Worm (Caenorhabditis elegans) whole organism, L2 larva: ENCODE measurements around the gene R07B1.5.

Experiments used
- Y55F3AM.14 ChIP-seq: fragments of 200-800 bp; sonication (Bioruptor generic); optimal IDR thresholded peaks from 2 replicates; lab custom pipeline; 2018; ENCODE audit warnings: mild to moderate bottlenecking, missing genetic modification characterization, missing compliant biosample characterization
- elt-1 ChIP-seq: fragments of 150-350 bp; optimal IDR thresholded peaks from 2 replicates; lab custom pipeline; 2014; ENCODE audit warnings: missing biosample characterization, missing genetic modification characterization
- fos-1 ChIP-seq: fragments of 150-350 bp; optimal IDR thresholded peaks from 2 replicates; lab custom pipeline; 2014; ENCODE audit warnings: missing biosample characterization, missing genetic modification characterization
- nhr-77 ChIP-seq: fragments of 150-350 bp; optimal IDR thresholded peaks from 2 replicates; lab custom pipeline; 2014; ENCODE audit warnings: missing biosample characterization, missing genetic modification characterization
- unc-62 ChIP-seq: fragments of 150-350 bp; optimal IDR thresholded peaks from 2 replicates; lab custom pipeline; 2014; ENCODE audit warnings: missing biosample characterization, missing genetic modification reagents, missing genetic modification characterization
- ztf-11 ChIP-seq: sonication (generic microtip); optimal IDR thresholded peaks from 2 replicates; lab custom pipeline; 2017; ENCODE audit warnings: missing biosample characterization, missing genetic modification characterization

- TF ChIP-seq elt-1 (tag; lab: Kevin White, UChicago) (no peak), unc-62 (GFP tag; lab: Kevin White, UChicago) (no peak), Y55F3AM.14 (no peak), nhr-77 (tag; lab: Kevin White, UChicago) (no peak), ztf-11 (tag; lab: Kevin White, UChicago) (no peak), fos-1 (tag; lab: Kevin White, UChicago) (no peak)
These were observed 15.1 kb upstream of the R07B1.5 start for ce11 chrX:9848214-9848789.
